Fruit fly (Drosophila melanogaster): ENCODE measurements around the gene dbo.

DNA sequence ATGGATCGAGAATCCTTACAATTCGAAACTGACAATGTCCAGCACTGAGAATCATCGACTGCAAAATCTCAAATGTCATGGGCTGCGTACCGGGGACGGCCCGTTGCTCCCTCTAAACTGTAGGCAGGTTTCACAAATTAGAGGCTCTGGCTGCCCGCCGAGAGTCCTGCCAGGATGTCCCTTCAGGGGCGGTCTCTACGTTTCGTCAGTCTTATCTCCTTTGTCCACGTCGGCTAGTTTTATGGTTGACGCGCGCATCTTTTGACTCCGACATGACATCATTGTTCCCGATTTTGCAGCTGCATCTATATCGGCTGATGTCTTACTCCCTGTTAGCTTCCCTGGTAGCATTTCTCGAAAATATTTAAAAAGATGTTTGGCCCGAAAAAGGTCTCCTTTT, 24.6 kb upstream of the dbo start:
- no peak for TF ChIP-seq EcR (GFP tag; optimal IDR thresholded peaks at IDR 0.05)
- TF ChIP-seq CG12605 (GFP tag; IDR thresholded peaks at IDR 0.05), result no peak
- TF ChIP-seq CG15710 (tag; optimal IDR thresholded peaks at IDR 0.05), result no peak
- TF ChIP-seq CG8159 (tag; optimal IDR thresholded peaks at IDR 0.05), result no peak
- no peak for TF ChIP-seq rn (GFP tag; IDR thresholded peaks at IDR 0.05)
- no peak for TF ChIP-seq CG14655 (GFP tag; optimal IDR thresholded peaks at IDR 0.05)
- no peak for TF ChIP-seq Snoo (tag; optimal IDR thresholded peaks at IDR 0.05)
- no peak for TF ChIP-seq Pif1A (GFP tag; optimal IDR thresholded peaks at IDR 0.05)
- TF ChIP-seq D1 (tag; optimal IDR thresholded peaks at IDR 0.05), result no peak
- TF ChIP-seq CG13204 (GFP tag; optimal IDR thresholded peaks at IDR 0.05), result no peak
- TF ChIP-seq CG34367 (tag; optimal IDR thresholded peaks at IDR 0.05), result no peak
- no peak for TF ChIP-seq CG4496 (GFP tag; IDR thresholded peaks at IDR 0.05)
- no peak for TF ChIP-seq Pif1B (GFP tag; optimal IDR thresholded peaks at IDR 0.05)
